Fruit fly (Drosophila melanogaster): ENCODE data around the gene Elp4.

dm6 chr2L:5507082-5507481 is 16.9 kb upstream of the Elp4 start:
- TF ChIP-seq CTCF (optimal IDR thresholded peaks at IDR 0.05) (no peak), CG8478 (optimal IDR thresholded peaks at IDR 0.05) (no peak)

Data from S2 (cell line).